Worm (Caenorhabditis elegans): ENCODE measurements around the gene C14A4.6.

DNA sequence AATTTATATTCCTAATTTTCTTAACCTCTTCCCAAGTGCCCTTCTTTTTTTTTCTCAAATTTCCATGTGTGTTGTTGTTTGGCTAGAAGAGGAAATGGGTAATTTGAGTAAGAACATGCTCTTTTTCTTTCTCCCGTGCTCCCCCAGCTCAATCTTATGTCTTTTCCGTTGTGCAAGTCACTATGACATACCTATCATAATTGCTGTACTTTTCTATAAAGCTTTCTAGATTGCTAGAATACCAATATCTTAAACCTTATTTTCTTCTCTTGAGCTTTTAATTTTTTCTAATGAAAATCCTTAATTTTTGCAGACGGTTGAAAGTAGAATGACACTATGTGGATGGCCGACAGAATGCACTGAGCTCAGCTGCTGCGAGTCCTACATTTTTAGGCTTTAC, 24.3 kb downstream of the C14A4.6 start, which contains the start of gene txt-13:
- no peak for TF ChIP-seq him-1 (tag; optimal IDR thresholded peaks at IDR 0.05)
- TF ChIP-seq W03F9.2 (tag; optimal IDR thresholded peaks at IDR 0.05): no peak
